Fruit fly (Drosophila melanogaster) whole organism, pupa: Measurements from ENCODE around the gene out.
A peak's percentile ranks its signal among the peaks of the same experiment; 100 is the strongest.

Experiments used
- CG10348 ChIP-seq: fragments of 200-800 bp; sonication (Bioruptor generic); IDR thresholded peaks from 2 replicates; pipeline ENCODE4 v1.3.6; 2022; ENCODE audit warnings: missing biosample characterization, missing genetic modification characterization
- CG12605 ChIP-seq: fragments of 200-800 bp; sonication (Bioruptor generic); IDR thresholded peaks from 2 replicates; pipeline ENCODE4 v1.3.6; 2022; ENCODE audit warnings: missing biosample characterization, missing genetic modification characterization
- CG13204 ChIP-seq: fragments of 200-800 bp; sonication (Bioruptor generic); optimal IDR thresholded peaks from 2 replicates; lab custom pipeline; 2018; ENCODE audit warnings: missing biosample characterization, mild to moderate bottlenecking, missing genetic modification characterization, moderate library complexity
- CG14655 ChIP-seq: fragments of 200-800 bp; sonication (Bioruptor generic); optimal IDR thresholded peaks from 3 replicates; lab custom pipeline; 2017; ENCODE audit warnings: mild to moderate bottlenecking, missing biosample characterization, missing genetic modification reagents, missing genetic modification characterization
- CG15710 ChIP-seq: fragments of 200-800 bp; sonication (Bioruptor generic); optimal IDR thresholded peaks from 2 replicates; lab custom pipeline; 2018; ENCODE audit warnings: missing biosample characterization, mild to moderate bottlenecking, missing genetic modification characterization, moderate library complexity
- CG17806 ChIP-seq: fragments of 200-800 bp; sonication (Bioruptor generic); optimal IDR thresholded peaks from 2 replicates; lab custom pipeline; 2018; ENCODE audit warnings: missing biosample characterization, mild to moderate bottlenecking, missing genetic modification characterization, moderate library complexity
- CG32121 ChIP-seq: fragments of 200-800 bp; sonication (Bioruptor generic); IDR thresholded peaks from 2 replicates; pipeline ENCODE4 v1.3.6; 2022; ENCODE audit warnings: missing biosample characterization, missing genetic modification characterization
- CG34367 ChIP-seq: fragments of 200-800 bp; sonication (Bioruptor generic); optimal IDR thresholded peaks from 2 replicates; lab custom pipeline; 2018; ENCODE audit warnings: missing biosample characterization, mild to moderate bottlenecking, missing genetic modification characterization
- CG4496 ChIP-seq: fragments of 200-800 bp; sonication (Bioruptor generic); IDR thresholded peaks from 3 replicates; pipeline ENCODE4 v1.3.6; 2022; ENCODE audit warnings: missing biosample characterization, missing genetic modification characterization
- CG8159 ChIP-seq: fragments of 200-800 bp; sonication (Bioruptor generic); optimal IDR thresholded peaks from 3 replicates; lab custom pipeline; 2018; ENCODE audit warnings: missing biosample characterization, mild to moderate bottlenecking, missing genetic modification characterization, moderate library complexity
- CG8301 ChIP-seq: fragments of 200-800 bp; sonication (Bioruptor generic); optimal IDR thresholded peaks from 2 replicates; lab custom pipeline; 2018; ENCODE audit warnings: missing biosample characterization, mild to moderate bottlenecking, missing genetic modification characterization
- CG9948 ChIP-seq: fragments of 200-800 bp; sonication (Bioruptor generic); optimal IDR thresholded peaks from 2 replicates; lab custom pipeline; 2018; ENCODE audit warnings: missing biosample characterization, mild to moderate bottlenecking, missing genetic modification characterization, moderate library complexity
- D1 ChIP-seq: fragments of 200-800 bp; sonication (Bioruptor generic); optimal IDR thresholded peaks from 2 replicates; lab custom pipeline; 2018; ENCODE audit warnings: missing biosample characterization, mild to moderate bottlenecking, missing genetic modification characterization, moderate library complexity
- EcR ChIP-seq: fragments of 200-800 bp; sonication (Bioruptor generic); optimal IDR thresholded peaks from 3 replicates; lab custom pipeline; 2019; ENCODE audit warnings: missing biosample characterization, missing genetic modification characterization, mild to moderate bottlenecking, moderate library complexity, missing genetic modification reagents
- Ets98B ChIP-seq: fragments of 200-800 bp; sonication (Bioruptor generic); IDR thresholded peaks from 2 replicates; pipeline ENCODE4 v1.3.6; 2022; ENCODE audit warnings: missing biosample characterization, missing genetic modification characterization
- Pif1A ChIP-seq: fragments of 200-800 bp; sonication (Bioruptor generic); optimal IDR thresholded peaks from 3 replicates; lab custom pipeline; 2016; ENCODE audit warnings: missing biosample characterization, missing genetic modification characterization
- Pif1B ChIP-seq: fragments of 200-800 bp; sonication (Bioruptor generic); optimal IDR thresholded peaks from 3 replicates; lab custom pipeline; 2016; ENCODE audit warnings: missing biosample characterization, missing genetic modification characterization
- Snoo ChIP-seq: fragments of 200-800 bp; sonication (Bioruptor generic); optimal IDR thresholded peaks from 3 replicates; lab custom pipeline; 2017; ENCODE audit warnings: missing biosample characterization, mild to moderate bottlenecking, missing genetic modification characterization, inconsistent platforms
- fd96Ca ChIP-seq: fragments of 200-800 bp; sonication (Bioruptor generic); IDR thresholded peaks from 3 replicates; pipeline ENCODE4 v1.3.6; 2022; ENCODE audit warnings: missing biosample characterization, missing genetic modification characterization
- gl ChIP-seq: fragments of 200-800 bp; sonication (Bioruptor generic); optimal IDR thresholded peaks from 2 replicates; lab custom pipeline; 2018; ENCODE audit warnings: missing biosample characterization, mild to moderate bottlenecking, missing genetic modification characterization
- rn ChIP-seq: fragments of 200-800 bp; sonication (Bioruptor generic); IDR thresholded peaks from 2 replicates; pipeline ENCODE4 v1.3.6; 2022; ENCODE audit warnings: missing biosample characterization, missing genetic modification characterization

The out gene

dm6 chrX:19348835-19349466, 27.0 kb upstream of the out start:
- TF ChIP-seq rn (GFP tag; lab: Robert Waterston, UW) (0 out of 2 replicates have a peak, but pooled peaks have one; percentile 11), CG4496 (GFP tag; lab: Robert Waterston, UW) (peak; percentile 46; the same call in 1 of the 3 replicates), CG12605 (no peak), CG9948 (tag; lab: Kevin White, UChicago) (peak; percentile 55)

dm6 chrX:19348222-19348621, 26.3 kb upstream of the out start, which contains the start of gene nAChRalpha7:
Gene nAChRalpha7 (minus strand): TSS chrX:19348447.
- TF ChIP-seq gl (tag; lab: Kevin White, UChicago), result no peak
- TF ChIP-seq D1 (tag; lab: Kevin White, UChicago), result no peak
- no peak for TF ChIP-seq CG12605
- no peak for TF ChIP-seq rn (GFP tag; lab: Robert Waterston, UW)
- no peak for TF ChIP-seq Ets98B (GFP tag; lab: Robert Waterston, UW)
- TF ChIP-seq EcR (GFP tag; lab: Kevin White, UChicago), result no peak
- TF ChIP-seq CG8159, result no peak
- no peak for TF ChIP-seq CG14655 (GFP tag; lab: Kevin White, UChicago)
- no peak for TF ChIP-seq CG17806
- TF ChIP-seq CG15710 (tag; lab: Kevin White, UChicago), result no peak
- TF ChIP-seq CG34367, result no peak
- TF ChIP-seq CG4496 (GFP tag; lab: Robert Waterston, UW), result no peak
- no peak for TF ChIP-seq Snoo (tag; lab: Kevin White, UChicago)
- TF ChIP-seq Pif1A (GFP tag; lab: Kevin White, UChicago), result no peak
- no peak for TF ChIP-seq fd96Ca (GFP tag; lab: Robert Waterston, UW)
- no peak for TF ChIP-seq CG10348 (GFP tag; lab: Robert Waterston, UW)

dm6 chrX:19326730-19327129, 4.8 kb upstream of the out start:
- TF ChIP-seq CG15710 (tag; lab: Kevin White, UChicago) (no peak), D1 (tag; lab: Kevin White, UChicago) (peak; percentile 51)

dm6 chrX:19325729-19326473, 4.0 kb upstream of the out start:
- TF ChIP-seq fd96Ca (GFP tag; lab: Robert Waterston, UW) (no peak), CG32121 (no peak), D1 (tag; lab: Kevin White, UChicago) (no peak), EcR (GFP tag; lab: Kevin White, UChicago) (no peak), CG17806 (no peak), CG12605 (no peak), Pif1A (GFP tag; lab: Kevin White, UChicago) (no peak), gl (tag; lab: Kevin White, UChicago) (no peak), CG8159 (no peak), Snoo (tag; lab: Kevin White, UChicago) (no peak), CG4496 (GFP tag; lab: Robert Waterston, UW) (no peak)

- TF ChIP-seq CG15710 (tag; lab: Kevin White, UChicago) (no peak), Snoo (tag; lab: Kevin White, UChicago) (peak; percentile 24), rn (GFP tag; lab: Robert Waterston, UW) (no peak), CG17806 (no peak)
These were observed 2.9 kb upstream of the out start for dm6 chrX:19324576-19325353.

dm6 chrX:19323835-19324133, 1.9 kb upstream of the out start:
- TF ChIP-seq CG8301 (tag; lab: Kevin White, UChicago) (peak; percentile 93), gl (tag; lab: Kevin White, UChicago) (peak; percentile 45), rn (GFP tag; lab: Robert Waterston, UW) (peak; percentile 87), CG32121 (peak; percentile 91), fd96Ca (GFP tag; lab: Robert Waterston, UW) (no peak; the same call in 2 of the 3 replicates), CG12605 (peak; percentile 91), EcR (GFP tag; lab: Kevin White, UChicago) (peak; percentile 10), CG4496 (GFP tag; lab: Robert Waterston, UW) (peak; percentile 95), CG8159 (peak; percentile 76), CG14655 (GFP tag; lab: Kevin White, UChicago) (peak; percentile 95), Snoo (tag; lab: Kevin White, UChicago) (peak; percentile 79), CG13204 (GFP tag; lab: Kevin White, UChicago) (peak; percentile 64), Ets98B (GFP tag; lab: Robert Waterston, UW) (peak; percentile 94), CG15710 (tag; lab: Kevin White, UChicago) (peak; percentile 78), Pif1B (peak; percentile 88), CG10348 (GFP tag; lab: Robert Waterston, UW) (peak; percentile 68), D1 (tag; lab: Kevin White, UChicago) (peak; percentile 52), CG9948 (tag; lab: Kevin White, UChicago) (peak; percentile 89), Pif1A (GFP tag; lab: Kevin White, UChicago) (peak; percentile 89), CG34367 (peak; percentile 76), CG17806 (peak; percentile 78)
